Fruit fly (Drosophila melanogaster) whole organism, embryonic: ENCODE data around the gene CG14515.

Experiments used
- Atf-2 ChIP-seq: fragments of 200-800 bp; sonication (Bioruptor generic); optimal IDR thresholded peaks from 2 replicates; lab custom pipeline; 2016; ENCODE audit warnings: missing biosample characterization, missing genetic modification characterization
- Atf3 ChIP-seq: fragments of 200-800 bp; sonication (Bioruptor generic); optimal IDR thresholded peaks from 3 replicates; lab custom pipeline; 2016; ENCODE audit warnings: missing biosample characterization, missing genetic modification characterization
- B-H2 ChIP-seq: fragments of 200-800 bp; sonication (Bioruptor generic); optimal IDR thresholded peaks from 2 replicates; lab custom pipeline; 2018; ENCODE audit warnings: missing biosample characterization, mild to moderate bottlenecking, missing genetic modification characterization
- CG10431 ChIP-seq: fragments of 200-800 bp; sonication (Bioruptor generic); optimal IDR thresholded peaks from 3 replicates; lab custom pipeline; 2018; ENCODE audit warnings: missing biosample characterization, mild to moderate bottlenecking, missing genetic modification characterization
- CG10462 ChIP-seq: fragments of 200-800 bp; sonication (Bioruptor generic); optimal IDR thresholded peaks from 2 replicates; lab custom pipeline; 2016; ENCODE audit warnings: missing biosample characterization, missing genetic modification characterization
- CG10565 ChIP-seq: fragments of 200-800 bp; sonication (Bioruptor generic); optimal IDR thresholded peaks from 3 replicates; lab custom pipeline; 2016; ENCODE audit warnings: missing biosample characterization, mild to moderate bottlenecking, missing genetic modification characterization
- CG10979 ChIP-seq: fragments of 200-800 bp; sonication (Bioruptor generic); optimal IDR thresholded peaks from 2 replicates; lab custom pipeline; 2018; ENCODE audit warnings: missing biosample characterization, mild to moderate bottlenecking, missing genetic modification characterization, moderate library complexity
- CG12659 ChIP-seq: fragments of 200-800 bp; sonication (Bioruptor generic); optimal IDR thresholded peaks from 3 replicates; lab custom pipeline; 2017; ENCODE audit warnings: mild to moderate bottlenecking, missing biosample characterization, missing genetic modification reagents, missing genetic modification characterization
- CG12769 ChIP-seq: fragments of 200-800 bp; sonication (Bioruptor generic); optimal IDR thresholded peaks from 2 replicates; lab custom pipeline; 2019; ENCODE audit warnings: missing biosample characterization, mild to moderate bottlenecking, missing genetic modification characterization, moderate library complexity
- CG14667 ChIP-seq: fragments of 200-800 bp; sonication (Bioruptor generic); IDR thresholded peaks from 2 replicates; pipeline ENCODE4 v1.3.6; 2022; ENCODE audit warnings: missing biosample characterization, missing genetic modification characterization
- CG1647 ChIP-seq: fragments of 200-800 bp; sonication (Bioruptor generic); optimal IDR thresholded peaks from 3 replicates; lab custom pipeline; 2016; ENCODE audit warnings: missing biosample characterization, missing genetic modification characterization
- CG17829 ChIP-seq: fragments of 200-800 bp; optimal IDR thresholded peaks from 2 replicates; lab custom pipeline; 2019; ENCODE audit warnings: missing biosample characterization, mild to moderate bottlenecking, missing genetic modification characterization, moderate library complexity
- CG17912 ChIP-seq: fragments of 200-800 bp; sonication (Bioruptor generic); optimal IDR thresholded peaks from 2 replicates; lab custom pipeline; 2018; ENCODE audit warnings: missing biosample characterization, mild to moderate bottlenecking, missing genetic modification characterization
- CG18476 ChIP-seq: fragments of 200-800 bp; sonication (Bioruptor generic); optimal IDR thresholded peaks from 2 replicates; lab custom pipeline; 2016; ENCODE audit warnings: missing biosample characterization, mild to moderate bottlenecking, missing genetic modification characterization
- CG18599 ChIP-seq: fragments of 200-800 bp; sonication (Bioruptor generic); optimal IDR thresholded peaks from 3 replicates; lab custom pipeline; 2017; ENCODE audit warnings: missing biosample characterization, missing genetic modification characterization, mild to moderate bottlenecking, moderate library complexity, missing genetic modification reagents
- CG2129 ChIP-seq: fragments of 200-800 bp; sonication (Bioruptor generic); IDR thresholded peaks from 2 replicates; pipeline ENCODE4 v1.3.6; 2022; ENCODE audit warnings: missing biosample characterization, missing genetic modification characterization; ENCODE audit not compliant: partially characterized antibody
- CG2199 ChIP-seq: fragments of 200-800 bp; sonication (Bioruptor generic); IDR thresholded peaks from 3 replicates; pipeline ENCODE4 v1.3.6; 2022; ENCODE audit warnings: missing biosample characterization, missing genetic modification characterization
- CG31365 ChIP-seq: fragments of 200-800 bp; sonication (Bioruptor generic); optimal IDR thresholded peaks from 2 replicates; lab custom pipeline; 2018; ENCODE audit warnings: missing biosample characterization, mild to moderate bottlenecking, missing genetic modification characterization
- CG3838 ChIP-seq: fragments of 200-800 bp; sonication (Bioruptor generic); optimal IDR thresholded peaks from 3 replicates; lab custom pipeline; 2016; ENCODE audit warnings: missing biosample characterization, missing genetic modification characterization
- CG7556 ChIP-seq: fragments of 200-800 bp; sonication (Bioruptor generic); optimal IDR thresholded peaks from 2 replicates; lab custom pipeline; 2017; ENCODE audit warnings: missing biosample characterization, mild to moderate bottlenecking, missing genetic modification characterization
- CG7963 ChIP-seq: fragments of 200-800 bp; sonication (Bioruptor generic); IDR thresholded peaks from 3 replicates; pipeline ENCODE4 v1.3.6; 2022; ENCODE audit warnings: missing biosample characterization, missing genetic modification characterization; ENCODE audit not compliant: partially characterized antibody
- CG9215 ChIP-seq: fragments of 200-800 bp; sonication (Bioruptor generic); IDR thresholded peaks from 2 replicates; pipeline ENCODE4 v1.3.6; 2022; ENCODE audit warnings: missing biosample characterization, missing genetic modification characterization
- CG9727 ChIP-seq: fragments of 200-800 bp; sonication (Bioruptor generic); optimal IDR thresholded peaks from 3 replicates; lab custom pipeline; 2017; ENCODE audit warnings: missing biosample characterization, mild to moderate bottlenecking, missing genetic modification characterization
- Doc3 ChIP-seq: fragments of 200-800 bp; sonication (Bioruptor generic); IDR thresholded peaks from 3 replicates; pipeline ENCODE4 v1.3.6; 2022; ENCODE audit warnings: missing biosample characterization, missing genetic modification characterization; ENCODE audit not compliant: partially characterized antibody
- Fer1 ChIP-seq: fragments of 200-800 bp; sonication (Bioruptor generic); optimal IDR thresholded peaks from 2 replicates; lab custom pipeline; 2017; ENCODE audit warnings: missing biosample characterization, mild to moderate bottlenecking, missing genetic modification characterization
- Nf-YA ChIP-seq: fragments of 200-800 bp; sonication (Bioruptor generic); IDR thresholded peaks from 2 replicates; pipeline ENCODE4 v1.3.6; 2022; ENCODE audit warnings: missing biosample characterization, missing genetic modification characterization
- Nf-YB ChIP-seq: fragments of 200-800 bp; sonication (Bioruptor generic); optimal IDR thresholded peaks from 3 replicates; lab custom pipeline; 2019; ENCODE audit warnings: missing biosample characterization, mild to moderate bottlenecking, missing genetic modification characterization, moderate library complexity
- PHDP ChIP-seq: fragments of 200-800 bp; sonication (Bioruptor generic); optimal IDR thresholded peaks from 3 replicates; lab custom pipeline; 2018; ENCODE audit warnings: missing biosample characterization, mild to moderate bottlenecking, missing genetic modification characterization, moderate library complexity
- Pdp1 ChIP-seq, 2 experiments: fragments of 200-800 bp; sonication (Bioruptor generic); optimal IDR thresholded peaks; 3 replicates each; lab custom pipeline; 2016; ENCODE audit warnings: missing biosample characterization in 2 of 2, missing genetic modification characterization in 2 of 2, mild to moderate bottlenecking in 1 of 2, moderate library complexity in 1 of 2
- Spps ChIP-seq: fragments of 200-800 bp; sonication (Bioruptor generic); optimal IDR thresholded peaks from 2 replicates; lab custom pipeline; 2018; ENCODE audit warnings: missing biosample characterization, mild to moderate bottlenecking, missing genetic modification characterization
- bbx ChIP-seq: fragments of 200-800 bp; sonication (Bioruptor generic); IDR thresholded peaks from 2 replicates; pipeline ENCODE4 v1.3.6; 2022; ENCODE audit warnings: missing biosample characterization, missing genetic modification characterization; ENCODE audit not compliant: partially characterized antibody
- caup ChIP-seq: fragments of 200-800 bp; sonication (Bioruptor generic); optimal IDR thresholded peaks from 3 replicates; lab custom pipeline; 2017; ENCODE audit warnings: missing biosample characterization, mild to moderate bottlenecking, missing genetic modification characterization, moderate library complexity; ENCODE audit not compliant: severe bottlenecking
- da ChIP-seq: fragments of 200-800 bp; sonication (Bioruptor generic); optimal IDR thresholded peaks from 2 replicates; lab custom pipeline; 2016; ENCODE audit warnings: missing biosample characterization, missing genetic modification characterization
- dimm ChIP-seq: fragments of 200-800 bp; sonication (Bioruptor generic); IDR thresholded peaks from 2 replicates; pipeline ENCODE4 v1.3.6; 2022; ENCODE audit warnings: missing biosample characterization, missing genetic modification characterization
- dmrt11E ChIP-seq: fragments of 200-800 bp; sonication (Bioruptor generic); optimal IDR thresholded peaks from 3 replicates; lab custom pipeline; 2018; ENCODE audit warnings: missing biosample characterization, mild to moderate bottlenecking, missing genetic modification characterization, moderate library complexity
- gro ChIP-seq: fragments of 200-800 bp; sonication (Bioruptor generic); optimal IDR thresholded peaks from 2 replicates; lab custom pipeline; 2016; ENCODE audit warnings: missing biosample characterization, missing genetic modification characterization
- gsb-n ChIP-seq: fragments of 200-800 bp; sonication (Bioruptor generic); optimal IDR thresholded peaks from 3 replicates; lab custom pipeline; 2018; ENCODE audit warnings: missing biosample characterization, mild to moderate bottlenecking, missing genetic modification characterization
- her ChIP-seq: fragments of 200-800 bp; sonication (Bioruptor generic); optimal IDR thresholded peaks from 2 replicates; lab custom pipeline; 2016; ENCODE audit warnings: missing biosample characterization, missing genetic modification characterization
- hkb ChIP-seq, 2 experiments: fragments of 200-800 bp in 1 of 2; fragments of >200 bp in 1 of 2; sonication (Bioruptor generic) in 1 of 2; IDR thresholded peaks in 1 of 2; optimal IDR thresholded peaks in 1 of 2; 2 replicates each; pipeline versions ENCODE4 v1.3.6 to Lab custom; 2017 to 2022; ENCODE audit warnings: missing biosample characterization in 1 of 2, missing genetic modification characterization in 1 of 2
- jigr1 ChIP-seq: fragments of 200-800 bp; sonication (Bioruptor generic); IDR thresholded peaks from 3 replicates; pipeline ENCODE4 v1.3.6; 2022; ENCODE audit warnings: missing biosample characterization, missing genetic modification characterization
- kah ChIP-seq: fragments of 200-800 bp; sonication (Bioruptor generic); optimal IDR thresholded peaks from 2 replicates; lab custom pipeline; 2018; ENCODE audit warnings: missing biosample characterization, mild to moderate bottlenecking, missing genetic modification characterization
- oc ChIP-seq: fragments of 200-800 bp; sonication (Bioruptor generic); optimal IDR thresholded peaks from 2 replicates; lab custom pipeline; 2018; ENCODE audit warnings: missing biosample characterization, mild to moderate bottlenecking, missing genetic modification characterization, moderate library complexity
- sug ChIP-seq: fragments of 200-800 bp; optimal IDR thresholded peaks from 2 replicates; lab custom pipeline; 2019; ENCODE audit warnings: missing biosample characterization, mild to moderate bottlenecking, missing genetic modification characterization, moderate library complexity
- tap ChIP-seq: fragments of 200-800 bp; optimal IDR thresholded peaks from 3 replicates; lab custom pipeline; 2019; ENCODE audit warnings: missing biosample characterization, mild to moderate bottlenecking, missing genetic modification characterization, moderate library complexity
- zen ChIP-seq: fragments of 200-800 bp; sonication (Bioruptor generic); optimal IDR thresholded peaks from 3 replicates; lab custom pipeline; 2018; ENCODE audit warnings: missing biosample characterization, mild to moderate bottlenecking, missing genetic modification characterization, moderate library complexity
- zfh2 ChIP-seq: fragments of 200-800 bp; sonication (Bioruptor generic); optimal IDR thresholded peaks from 2 replicates; lab custom pipeline; 2016; ENCODE audit warnings: missing biosample characterization, missing genetic modification characterization

The CG14515 gene

DNA sequence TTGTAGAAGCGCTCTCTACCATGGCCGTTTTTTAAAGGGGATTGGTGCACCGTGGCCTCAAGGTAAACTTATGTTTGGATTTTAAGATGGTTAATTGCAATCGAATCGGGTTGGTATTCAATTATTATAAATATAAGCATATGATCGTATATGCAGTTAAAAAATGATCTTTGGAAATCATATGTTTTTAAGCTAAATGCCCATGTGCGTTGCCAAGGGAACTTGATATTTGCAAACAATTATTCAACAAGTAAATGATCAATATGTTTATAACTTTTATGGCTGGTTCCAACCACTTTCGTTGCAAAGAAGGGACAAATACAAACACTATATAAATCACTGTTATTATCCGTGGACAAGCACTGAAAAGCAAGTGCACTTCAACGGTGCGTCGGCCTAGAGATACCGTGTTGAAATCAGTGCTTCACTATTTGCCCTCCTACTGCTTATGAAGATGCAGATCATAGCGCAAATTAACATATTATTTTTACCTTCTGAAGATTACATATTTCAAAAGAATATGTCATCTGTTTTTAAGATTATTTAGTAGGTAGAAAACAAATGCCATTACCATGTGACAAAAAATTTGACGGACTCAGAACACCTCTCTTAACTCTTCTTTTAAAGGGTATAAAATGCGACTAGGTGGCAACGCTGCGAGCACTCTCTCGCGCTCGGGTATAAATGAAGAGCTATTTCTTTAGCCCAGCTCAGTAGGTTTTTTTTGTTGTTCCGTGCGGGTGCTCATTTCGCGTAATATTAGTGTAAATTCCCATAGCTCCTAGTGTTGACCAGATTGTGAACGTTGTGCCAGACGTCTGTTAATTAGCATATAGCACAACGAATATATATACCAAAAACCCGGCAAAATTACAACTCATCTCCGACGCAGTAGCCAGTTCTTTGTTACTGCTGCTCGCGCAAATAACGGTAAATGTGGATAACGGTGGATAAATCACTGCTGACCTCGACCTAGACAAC lies 39.6 kb upstream of the CG14515 start, which contains the start of gene rdog (continued):
- TF ChIP-seq jigr1 (GFP tag; lab: Robert Waterston, UW) (no peak), CG10431 (GFP tag; lab: Kevin White, UChicago) (no peak), dimm (GFP tag; lab: Robert Waterston, UW) (no peak), Pdp1 (GFP tag; optimal IDR thresholded peaks at IDR 0.05; lab: Kevin White, UChicago) (peak; percentile 65 to 84), kah (GFP tag; lab: Kevin White, UChicago) (peak; percentile 59), zen (tag; lab: Kevin White, UChicago) (peak; percentile 77), CG9215 (GFP tag; lab: Robert Waterston, UW) (0 out of 2 replicates have a peak, but pooled peaks have one; percentile 37), CG10979 (tag; lab: Kevin White, UChicago) (peak; percentile 81), Atf3 (GFP tag; lab: Kevin White, UChicago) (peak; percentile 72), gro (peak; percentile 90), CG10565 (GFP tag; lab: Kevin White, UChicago) (peak; percentile 49), CG17912 (GFP tag; lab: Kevin White, UChicago) (no peak), CG17829 (tag; lab: Kevin White, UChicago) (peak; percentile 84), gsb-n (tag; lab: Kevin White, UChicago) (peak; percentile 76), CG9727 (peak; percentile 89), CG14667 (GFP tag; lab: Robert Waterston, UW) (no peak), dmrt11E (tag; lab: Kevin White, UChicago) (peak; percentile 82), zfh2 (GFP tag; lab: Kevin White, UChicago) (peak; percentile 76), Fer1 (GFP tag; lab: Kevin White, UChicago) (peak; percentile 79), CG2199 (GFP tag; lab: Robert Waterston, UW) (0 out of 3 replicates have a peak, but pooled peaks have one; percentile 39), caup (GFP tag; lab: Kevin White, UChicago) (peak; percentile 75), CG2129 (GFP tag; lab: Robert Waterston, UW) (no peak), CG3838 (GFP tag; lab: Kevin White, UChicago) (peak; percentile 56), CG18599 (peak; percentile 76), CG1647 (GFP tag; lab: Kevin White, UChicago) (peak; percentile 47), hkb (optimal IDR thresholded peaks at IDR 0.05; lab: Kevin White, UChicago) (no peak), hkb (GFP tag; IDR thresholded peaks at IDR 0.05; lab: Robert Waterston, UW) (peak; percentile 61), CG31365 (no peak), tap (tag; lab: Kevin White, UChicago) (peak; percentile 73), sug (peak; percentile 77), Doc3 (GFP tag; lab: Robert Waterston, UW) (no peak), oc (tag; lab: Kevin White, UChicago) (peak; percentile 25), PHDP (peak; percentile 65), bbx (GFP tag; lab: Robert Waterston, UW) (no peak), CG12659 (GFP tag; lab: Kevin White, UChicago) (peak; percentile 81), CG18476 (GFP tag; lab: Kevin White, UChicago) (peak; percentile 85), CG12769 (peak; percentile 77), Atf-2 (GFP tag; lab: Kevin White, UChicago) (peak; percentile 85), CG7963 (GFP tag; lab: Robert Waterston, UW) (no peak), Nf-YB (GFP tag; lab: Kevin White, UChicago) (peak; percentile 55), Nf-YA (no peak; the same call in 1 of the 2 replicates), Spps (tag; lab: Kevin White, UChicago) (peak; percentile 50), CG7556 (peak; percentile 82), B-H2 (GFP tag; lab: Kevin White, UChicago) (peak; percentile 58), CG10462 (GFP tag; lab: Kevin White, UChicago) (peak; percentile 75), da (GFP tag; lab: Kevin White, UChicago) (peak; percentile 20), her (GFP tag; lab: Kevin White, UChicago) (peak; percentile 60)
